Fruit fly (Drosophila melanogaster) whole organism, embryonic: ENCODE data around the gene CG6066.

ENCODE experiments used
- Ada2b ChIP-seq: fragments of 200-800 bp; sonication (Bioruptor generic); IDR thresholded peaks from 2 replicates; pipeline ENCODE4 v1.3.6; 2022; ENCODE audit warnings: missing biosample characterization, missing genetic modification characterization
- Adf1 ChIP-seq: fragments of 200-800 bp; sonication (Bioruptor generic); IDR thresholded peaks from 2 replicates; pipeline ENCODE4 v1.3.6; 2022; ENCODE audit warnings: missing biosample characterization, missing genetic modification characterization
- Blimp-1 ChIP-seq: fragments of 200-800 bp; sonication (Bioruptor generic); optimal IDR thresholded peaks from 3 replicates; lab custom pipeline; 2018; ENCODE audit warnings: missing biosample characterization, missing genetic modification characterization, mild to moderate bottlenecking, moderate library complexity, missing genetic modification reagents
- CG10209 ChIP-seq: fragments of 200-800 bp; sonication (Bioruptor generic); optimal IDR thresholded peaks from 3 replicates; lab custom pipeline; 2017; ENCODE audit warnings: missing biosample characterization, mild to moderate bottlenecking, missing genetic modification characterization, missing genetic modification reagents
- CG10431 ChIP-seq: fragments of 200-800 bp; sonication (Bioruptor generic); optimal IDR thresholded peaks from 3 replicates; lab custom pipeline; 2018; ENCODE audit warnings: missing biosample characterization, mild to moderate bottlenecking, missing genetic modification characterization
- CG10543 ChIP-seq: fragments of 200-800 bp; sonication (Bioruptor generic); optimal IDR thresholded peaks from 3 replicates; lab custom pipeline; 2017; ENCODE audit warnings: missing biosample characterization, mild to moderate bottlenecking, missing genetic modification characterization, moderate library complexity
- CG11560 ChIP-seq: fragments of 200-800 bp; sonication (Bioruptor generic); IDR thresholded peaks from 3 replicates; pipeline ENCODE4 v1.3.6; 2022; ENCODE audit warnings: missing biosample characterization, missing genetic modification characterization
- CG13424 ChIP-seq: fragments of 200-800 bp; sonication (Bioruptor generic); optimal IDR thresholded peaks from 2 replicates; lab custom pipeline; 2019; ENCODE audit warnings: missing biosample characterization, mild to moderate bottlenecking, missing genetic modification characterization, moderate library complexity
- CG14860 ChIP-seq: fragments of 200-800 bp; sonication (Bioruptor generic); IDR thresholded peaks from 3 replicates; pipeline ENCODE4 v1.3.6; 2022; ENCODE audit warnings: missing biosample characterization, missing genetic modification characterization; ENCODE audit not compliant: partially characterized antibody
- CG15601 ChIP-seq: fragments of 200-800 bp; sonication (Bioruptor generic); optimal IDR thresholded peaks from 3 replicates; lab custom pipeline; 2019; ENCODE audit warnings: missing biosample characterization, mild to moderate bottlenecking, missing genetic modification characterization, moderate library complexity
- CG17328 ChIP-seq: fragments of 200-800 bp; sonication (Bioruptor generic); IDR thresholded peaks from 2 replicates; pipeline ENCODE4 v1.3.6; 2022; ENCODE audit warnings: missing biosample characterization, missing genetic modification characterization
- CG2202 ChIP-seq: fragments of 200-800 bp; sonication (Bioruptor generic); optimal IDR thresholded peaks from 2 replicates; lab custom pipeline; 2018; ENCODE audit warnings: missing biosample characterization, mild to moderate bottlenecking, missing genetic modification characterization
- CG2875 ChIP-seq: fragments of 200-800 bp; sonication (Bioruptor generic); optimal IDR thresholded peaks from 2 replicates; lab custom pipeline; 2017; ENCODE audit warnings: missing biosample characterization, mild to moderate bottlenecking, missing genetic modification characterization, missing genetic modification reagents
- CG33213 ChIP-seq: fragments of 200-800 bp; sonication (Bioruptor generic); optimal IDR thresholded peaks from 3 replicates; lab custom pipeline; 2016; ENCODE audit warnings: missing biosample characterization, missing genetic modification characterization
- CG34224 ChIP-seq: fragments of 200-800 bp; sonication (Bioruptor generic); IDR thresholded peaks from 3 replicates; pipeline ENCODE4 v1.3.6; 2022; ENCODE audit warnings: missing biosample characterization, missing genetic modification characterization; ENCODE audit not compliant: partially characterized antibody
- CG3847 ChIP-seq: fragments of 200-800 bp; sonication (Bioruptor generic); IDR thresholded peaks from 2 replicates; pipeline ENCODE4 v1.3.6; 2022; ENCODE audit warnings: missing biosample characterization, missing genetic modification characterization
- CG42726 ChIP-seq: fragments of 200-800 bp; sonication (Bioruptor generic); IDR thresholded peaks from 2 replicates; pipeline ENCODE4 v1.3.6; 2022; ENCODE audit warnings: missing biosample characterization, missing genetic modification characterization; ENCODE audit not compliant: partially characterized antibody
- CG7372 ChIP-seq: fragments of 200-800 bp; sonication (Bioruptor generic); IDR thresholded peaks from 2 replicates; pipeline ENCODE4 v1.3.6; 2022; ENCODE audit warnings: missing biosample characterization, missing genetic modification characterization
- CG7745 ChIP-seq: fragments of 200-800 bp; sonication (Bioruptor generic); optimal IDR thresholded peaks from 2 replicates; lab custom pipeline; 2018; ENCODE audit warnings: missing biosample characterization, mild to moderate bottlenecking, missing genetic modification characterization, moderate library complexity
- CG7928 ChIP-seq: fragments of 200-800 bp; sonication (Bioruptor generic); optimal IDR thresholded peaks from 2 replicates; lab custom pipeline; 2017; ENCODE audit warnings: missing biosample characterization, mild to moderate bottlenecking, missing genetic modification characterization
- CG8089 ChIP-seq: fragments of 200-800 bp; sonication (Bioruptor generic); optimal IDR thresholded peaks from 3 replicates; lab custom pipeline; 2016; ENCODE audit warnings: missing biosample characterization, missing genetic modification characterization
- CHES-1-like ChIP-seq: fragments of 200-800 bp; sonication (Bioruptor generic); optimal IDR thresholded peaks from 2 replicates; lab custom pipeline; 2016; ENCODE audit warnings: missing biosample characterization, missing genetic modification characterization
- Dad ChIP-seq: fragments of 200-800 bp; sonication (Bioruptor generic); optimal IDR thresholded peaks from 3 replicates; lab custom pipeline; 2016; ENCODE audit warnings: missing biosample characterization, missing genetic modification characterization
- Ets97D ChIP-seq: fragments of 200-800 bp; sonication (Bioruptor generic); optimal IDR thresholded peaks from 3 replicates; lab custom pipeline; 2016; ENCODE audit warnings: missing biosample characterization, missing genetic modification characterization
- Oli ChIP-seq: fragments of 200-800 bp; sonication (Bioruptor generic); optimal IDR thresholded peaks from 2 replicates; lab custom pipeline; 2018; ENCODE audit warnings: missing biosample characterization, mild to moderate bottlenecking, missing genetic modification characterization, moderate library complexity
- Optix ChIP-seq: fragments of 200-800 bp; sonication (Bioruptor generic); IDR thresholded peaks from 3 replicates; pipeline ENCODE4 v1.3.6; 2022; ENCODE audit warnings: missing biosample characterization, missing genetic modification characterization
- PHDP ChIP-seq: fragments of 200-800 bp; sonication (Bioruptor generic); optimal IDR thresholded peaks from 3 replicates; lab custom pipeline; 2018; ENCODE audit warnings: missing biosample characterization, mild to moderate bottlenecking, missing genetic modification characterization, moderate library complexity
- Sox100B ChIP-seq: fragments of 200-800 bp; sonication (Bioruptor generic); optimal IDR thresholded peaks from 3 replicates; lab custom pipeline; 2018; ENCODE audit warnings: missing biosample characterization, mild to moderate bottlenecking, missing genetic modification characterization
- br ChIP-seq: fragments of >200 bp; optimal IDR thresholded peaks from 2 replicates; lab custom pipeline; 2017
- cwo ChIP-seq: fragments of 200-800 bp; sonication (Bioruptor generic); optimal IDR thresholded peaks from 3 replicates; lab custom pipeline; 2017; ENCODE audit warnings: missing biosample characterization, missing genetic modification characterization, mild to moderate bottlenecking, moderate library complexity, missing genetic modification reagents
- eve ChIP-seq, 2 experiments: fragments of >200 bp; optimal IDR thresholded peaks; 2 replicates each; lab custom pipeline; 2017; ENCODE audit warnings: missing biosample characterization in 2 of 2, missing genetic modification characterization in 2 of 2
- eyg ChIP-seq: fragments of 200-800 bp; sonication (Bioruptor generic); optimal IDR thresholded peaks from 3 replicates; lab custom pipeline; 2016; ENCODE audit warnings: missing biosample characterization, missing genetic modification characterization
- ftz-f1 ChIP-seq: fragments of 200-800 bp; sonication (Bioruptor generic); optimal IDR thresholded peaks from 2 replicates; lab custom pipeline; 2016; ENCODE audit warnings: missing biosample characterization, missing genetic modification characterization
- gem ChIP-seq: fragments of 200-800 bp; sonication (Bioruptor generic); optimal IDR thresholded peaks from 2 replicates; lab custom pipeline; 2019; ENCODE audit warnings: missing biosample characterization, mild to moderate bottlenecking, missing genetic modification characterization, moderate library complexity
- gsb ChIP-seq: fragments of 200-800 bp; sonication (Bioruptor generic); IDR thresholded peaks from 2 replicates; pipeline ENCODE4 v1.3.6; 2022; ENCODE audit warnings: missing biosample characterization, missing genetic modification characterization
- inv ChIP-seq: fragments of 200-800 bp; sonication (Bioruptor generic); IDR thresholded peaks from 2 replicates; pipeline ENCODE4 v1.3.6; 2022; ENCODE audit warnings: missing biosample characterization, missing genetic modification characterization; ENCODE audit not compliant: partially characterized antibody
- jing ChIP-seq: fragments of 200-800 bp; sonication (Bioruptor generic); optimal IDR thresholded peaks from 2 replicates; lab custom pipeline; 2018; ENCODE audit warnings: missing biosample characterization, mild to moderate bottlenecking, missing genetic modification characterization
- kni ChIP-seq: fragments of 200-800 bp; sonication (Bioruptor generic); optimal IDR thresholded peaks from 3 replicates; lab custom pipeline; 2017; ENCODE audit warnings: mild to moderate bottlenecking, missing biosample characterization, missing genetic modification reagents, missing genetic modification characterization
- lola ChIP-seq, 3 experiments: fragments of >200 bp in 2 of 3; fragments of 200-800 bp in 1 of 3; sonication (Bioruptor generic) in 1 of 3; optimal IDR thresholded peaks; 2 replicates each; lab custom pipeline; 2017 to 2019; ENCODE audit warnings: missing biosample characterization in 3 of 3, missing genetic modification characterization in 3 of 3, mild to moderate bottlenecking in 1 of 3, moderate library complexity in 1 of 3
- nom ChIP-seq: fragments of 200-800 bp; sonication (Bioruptor generic); optimal IDR thresholded peaks from 2 replicates; lab custom pipeline; 2017; ENCODE audit warnings: missing biosample characterization, missing genetic modification characterization, mild to moderate bottlenecking, moderate library complexity, missing genetic modification reagents
- run ChIP-seq: fragments of 200-800 bp; sonication (Bioruptor generic); optimal IDR thresholded peaks from 3 replicates; lab custom pipeline; 2018; ENCODE audit warnings: missing biosample characterization, mild to moderate bottlenecking, missing genetic modification characterization
- usp ChIP-seq: fragments of >200 bp; optimal IDR thresholded peaks from 2 replicates; lab custom pipeline; 2017; ENCODE audit warnings: missing biosample characterization, missing genetic modification characterization
- wek ChIP-seq: fragments of 200-800 bp; sonication (Bioruptor generic); optimal IDR thresholded peaks from 3 replicates; lab custom pipeline; 2018; ENCODE audit warnings: missing biosample characterization, mild to moderate bottlenecking, missing genetic modification characterization, moderate library complexity
- zfh2 ChIP-seq: fragments of 200-800 bp; sonication (Bioruptor generic); optimal IDR thresholded peaks from 2 replicates; lab custom pipeline; 2016; ENCODE audit warnings: missing biosample characterization, missing genetic modification characterization

The CG6066 gene

DNA sequence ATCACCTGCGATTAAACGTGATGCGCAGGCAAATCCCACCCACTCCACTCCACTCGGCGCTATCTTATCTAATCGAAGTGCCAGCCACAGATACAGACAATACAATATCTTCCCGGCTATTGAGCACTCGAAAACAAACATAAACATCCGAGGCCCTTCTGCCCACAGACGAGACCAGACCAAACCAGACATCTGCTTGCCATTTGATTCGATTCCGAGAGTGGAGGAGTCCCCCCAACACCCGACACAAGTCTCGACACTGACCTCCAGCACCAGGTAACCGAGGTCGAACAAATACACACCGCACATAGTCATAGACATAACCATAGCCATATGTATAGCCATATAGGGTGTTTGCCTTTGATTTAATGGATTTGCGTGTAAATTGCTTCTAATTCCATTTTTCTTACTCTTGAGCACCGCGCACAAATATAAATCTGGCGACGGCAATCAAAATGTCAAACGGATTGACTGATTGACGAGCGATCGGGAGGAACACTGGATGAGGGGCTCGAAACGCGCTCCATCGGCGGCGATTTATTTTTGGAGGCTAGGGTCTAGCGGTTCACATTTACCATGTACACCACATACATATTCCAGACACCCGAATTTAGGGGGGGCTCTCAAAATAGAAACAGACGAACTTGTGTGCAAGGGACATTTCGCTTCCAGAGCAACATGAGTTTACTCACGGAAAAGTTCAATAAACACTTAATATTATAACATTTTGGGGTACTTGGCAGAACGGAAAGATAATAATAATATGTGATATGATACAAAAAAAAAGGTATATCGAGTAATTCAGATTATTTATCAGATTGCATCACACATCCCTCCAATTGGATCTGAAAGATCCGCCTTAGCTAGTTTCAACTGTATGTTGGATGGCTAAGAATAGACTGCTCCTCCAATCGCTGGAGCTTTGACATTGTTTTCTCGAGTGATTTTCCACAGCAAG lies 32.6 kb upstream of the CG6066 start (continued):
- no peak for TF ChIP-seq inv (GFP tag; lab: Robert Waterston, UW)
- peak; percentile 73 for TF ChIP-seq CG10431
- no peak for TF ChIP-seq br
- no peak for TF ChIP-seq CG7372 (GFP tag; lab: Robert Waterston, UW)
- TF ChIP-seq CG3847: no peak
- peak; percentile 60 for TF ChIP-seq gem
- no peak for TF ChIP-seq nom
- no peak for TF ChIP-seq jing (GFP tag; lab: Kevin White, UChicago)
- TF ChIP-seq run (tag; lab: Kevin White, UChicago): peak; percentile 29
- TF ChIP-seq CG8089 (GFP tag; lab: Kevin White, UChicago): no peak
- TF ChIP-seq CG10209 (GFP tag; lab: Kevin White, UChicago): no peak
- no peak for TF ChIP-seq usp (GFP tag; lab: Kevin White, UChicago)
- peak; percentile 8 for TF ChIP-seq kni (GFP tag; lab: Kevin White, UChicago)
- TF ChIP-seq CG11560: no peak
- no peak for TF ChIP-seq zfh2 (GFP tag; lab: Kevin White, UChicago)
- no peak for TF ChIP-seq Ets97D (GFP tag; lab: Kevin White, UChicago)
- peak; percentile 11 for TF ChIP-seq Blimp-1 (GFP tag; lab: Kevin White, UChicago)
- no peak for TF ChIP-seq PHDP (tag; lab: Kevin White, UChicago)
- TF ChIP-seq CG2202: no peak
- TF ChIP-seq gsb: no peak
- TF ChIP-seq CG13424 (tag; lab: Kevin White, UChicago): peak; percentile 11
- TF ChIP-seq CHES-1-like (GFP tag; lab: Kevin White, UChicago): no peak
- TF ChIP-seq CG10543 (GFP tag; lab: Kevin White, UChicago): peak; percentile 58
- TF ChIP-seq eve (GFP tag; optimal IDR thresholded peaks at IDR 0.05; lab: Kevin White, UChicago): peak in 1 of 2 experiments; percentile 81
- TF ChIP-seq lola (GFP tag; optimal IDR thresholded peaks at IDR 0.05; lab: Kevin White, UChicago): peak in 1 of 3 experiments; percentile 0
- no peak for TF ChIP-seq Ada2b
- no peak for TF ChIP-seq CG33213 (GFP tag; lab: Kevin White, UChicago)
- TF ChIP-seq CG2875 (GFP tag; lab: Kevin White, UChicago): no peak
- TF ChIP-seq CG17328: no peak
- no peak for TF ChIP-seq Optix
- TF ChIP-seq Oli (tag; lab: Kevin White, UChicago): peak; percentile 24
- no peak for TF ChIP-seq CG14860 (GFP tag; lab: Robert Waterston, UW)
- TF ChIP-seq CG15601: no peak
- no peak for TF ChIP-seq eyg (GFP tag; lab: Kevin White, UChicago)
- TF ChIP-seq CG7928: no peak
- no peak for TF ChIP-seq Dad (GFP tag; lab: Kevin White, UChicago)
- TF ChIP-seq cwo: peak; percentile 57
- peak; percentile 92 for TF ChIP-seq ftz-f1 (GFP tag; lab: Kevin White, UChicago)
- TF ChIP-seq wek (GFP tag; lab: Kevin White, UChicago): no peak
- TF ChIP-seq CG34224 (GFP tag; lab: Robert Waterston, UW): no peak
- peak; percentile 1 for TF ChIP-seq Sox100B (GFP tag; lab: Kevin White, UChicago)
- TF ChIP-seq Adf1 (GFP tag; lab: Robert Waterston, UW): no peak
- no peak for TF ChIP-seq CG42726
- peak; percentile 28 for TF ChIP-seq CG7745
- TF ChIP-seq, all 482 proteins: peak for 58
